Worm (Caenorhabditis elegans): ENCODE results near the gene T05C7.4.

Gene T05C7.4

ce11 chrIV:51219-51618 is 2.2 kb downstream of the T05C7.4 start (continued):
- TF ChIP-seq Y48G9A.11 (GFP tag; IDR thresholded peaks at IDR 0.05) (no peak), hif-1 (tag; optimal IDR thresholded peaks at IDR 0.05) (peak in 1 of 2 experiments; percentile 42), vab-7 (GFP tag; IDR thresholded peaks at IDR 0.05) (no peak), spr-3 (GFP tag; optimal IDR thresholded peaks at IDR 0.05) (no peak), F44E2.7 (GFP tag; IDR thresholded peaks at IDR 0.05) (no peak), tag-97 (GFP tag; IDR thresholded peaks at IDR 0.05) (no peak), nhr-6 (tag; optimal IDR thresholded peaks at IDR 0.05) (no peak), ZK337.2 (GFP tag; IDR thresholded peaks at IDR 0.05) (no peak), hlh-11 (tag; optimal IDR thresholded peaks at IDR 0.05) (peak; percentile 83), egl-43 (GFP tag; IDR thresholded peaks at IDR 0.05) (peak; percentile 58; the same call in 1 of the 2 replicates), lim-7 (GFP tag; IDR thresholded peaks at IDR 0.05) (no peak), dmd-8 (GFP tag; IDR thresholded peaks at IDR 0.05) (no peak), T20F7.1 (GFP tag; optimal IDR thresholded peaks at IDR 0.05) (no peak), F10B5.3 (tag; optimal IDR thresholded peaks at IDR 0.05) (no peak), Y105C5A.15 (GFP tag; IDR thresholded peaks at IDR 0.05) (no peak), hlh-30 (tag; optimal IDR thresholded peaks at IDR 0.05; ENCODE audit: insufficient read depth) (peak; percentile 49), ceh-20 (GFP tag; IDR thresholded peaks at IDR 0.05) (no peak), ZK546.5 (tag; optimal IDR thresholded peaks at IDR 0.05) (no peak), snpc-1.2 (GFP tag; IDR thresholded peaks at IDR 0.05) (no peak), mep-1 (tag; optimal IDR thresholded peaks at IDR 0.05) (peak; percentile 52), tra-1 (GFP tag; IDR thresholded peaks at IDR 0.05) (no peak), lir-3 (tag; optimal IDR thresholded peaks at IDR 0.05) (no peak), madf-5 (GFP tag; IDR thresholded peaks at IDR 0.05) (no peak), jun-1 (tag; optimal IDR thresholded peaks at IDR 0.05) (no peak), pha-4 (GFP tag; IDR thresholded peaks at IDR 0.05) (no peak), pha-4 (tag; optimal IDR thresholded peaks at IDR 0.05) (peak; percentile 14), hmg-1.1 (GFP tag; IDR thresholded peaks at IDR 0.05) (peak; percentile 72), daf-19 (GFP tag; conservative IDR thresholded peaks at IDR 0.05) (no peak), zip-2 (tag; optimal IDR thresholded peaks at IDR 0.05) (no peak), Y5F2A.4 (GFP tag; optimal IDR thresholded peaks at IDR 0.05) (no peak), set-16 (GFP tag; IDR thresholded peaks at IDR 0.05) (peak; percentile 29; the same call in 1 of the 2 replicates), unc-62 (GFP tag; optimal IDR thresholded peaks at IDR 0.05 in 1 of 2) (peak in 1 of 2 experiments; percentile 51), unc-62 (tag; optimal IDR thresholded peaks at IDR 0.05) (no peak), duxl-1 (tag; optimal IDR thresholded peaks at IDR 0.05; ENCODE audit: poor library complexity) (peak; percentile 34), F37D6.2 (tag; optimal IDR thresholded peaks at IDR 0.05) (no peak)

- TF ChIP-seq ZK337.2 (GFP tag; IDR thresholded peaks at IDR 0.05) = no peak
- TF ChIP-seq nhr-11 (tag; optimal IDR thresholded peaks at IDR 0.05) = no peak
- TF ChIP-seq jun-1 (tag; optimal IDR thresholded peaks at IDR 0.05) = no peak
- no peak for TF ChIP-seq nhr-111 (GFP tag; optimal IDR thresholded peaks at IDR 0.05)
- no peak for TF ChIP-seq daf-8 (GFP tag; IDR thresholded peaks at IDR 0.05)
- TF ChIP-seq nhr-41 (GFP tag; IDR thresholded peaks at IDR 0.05) = no peak
- no peak for TF ChIP-seq lin-39 (tag; optimal IDR thresholded peaks at IDR 0.05)
- TF ChIP-seq hlh-11 (tag; optimal IDR thresholded peaks at IDR 0.05) = no peak
- TF ChIP-seq hif-1 (tag; optimal IDR thresholded peaks at IDR 0.05) = no peak
- no peak for TF ChIP-seq spr-3 (GFP tag; optimal IDR thresholded peaks at IDR 0.05)
- no peak for TF ChIP-seq mxl-3 (GFP tag; optimal IDR thresholded peaks at IDR 0.05)
- TF ChIP-seq ceh-32 (tag; optimal IDR thresholded peaks at IDR 0.05; ENCODE audit: poor library complexity) = no peak
- no peak for TF ChIP-seq dmd-9 (GFP tag; IDR thresholded peaks at IDR 0.05)
- TF ChIP-seq tag-97 (GFP tag; IDR thresholded peaks at IDR 0.05) = no peak
- no peak for TF ChIP-seq zip-2 (tag; optimal IDR thresholded peaks at IDR 0.05)
- no peak for TF ChIP-seq spr-1 (tag; optimal IDR thresholded peaks at IDR 0.05)
- TF ChIP-seq mdl-1 (tag; optimal IDR thresholded peaks at IDR 0.05) = no peak
- TF ChIP-seq gei-8 (GFP tag; optimal IDR thresholded peaks at IDR 0.05) = no peak
- TF ChIP-seq ztf-11 (tag; optimal IDR thresholded peaks at IDR 0.05) = no peak
- TF ChIP-seq D1046.2 (GFP tag; IDR thresholded peaks at IDR 0.05) = no peak
Measured at ce11 chrIV:48780-49179, 4.7 kb downstream of the T05C7.4 start, which contains the start of gene frm-5.1. Gene frm-5.1 (minus strand): TSS chrIV:48880.

All from whole organism, L4 larva.